Fruit fly (Drosophila melanogaster): ENCODE data around the gene Ide.

Ide gene

dm6 chr3L:20370013-20370412, 5.7 kb downstream of the Ide start, which contains the start of gene CG13247:
Gene CG13247, plus strand, starts transcription at chr3L:20370313.
- TF ChIP-seq CG17801 (GFP tag; optimal IDR thresholded peaks at IDR 0.05; ENCODE audit: partially characterized antibody), result no peak

dm6 chr3L:20366674-20367372, 8.9 kb downstream of the Ide start, which contains the start of the genes Toll-9 and in:
Gene Toll-9, minus strand, starts transcription at chr3L:20366724.
Gene in, plus strand, starts transcription at chr3L:20367198.
- no peak for TF ChIP-seq CG17801 (GFP tag; optimal IDR thresholded peaks at IDR 0.05; ENCODE audit: partially characterized antibody)

dm6 chr3L:20366074-20366473, 9.6 kb downstream of the Ide start:
- no peak for TF ChIP-seq CG17801 (GFP tag; optimal IDR thresholded peaks at IDR 0.05; ENCODE audit: partially characterized antibody)

DNA sequence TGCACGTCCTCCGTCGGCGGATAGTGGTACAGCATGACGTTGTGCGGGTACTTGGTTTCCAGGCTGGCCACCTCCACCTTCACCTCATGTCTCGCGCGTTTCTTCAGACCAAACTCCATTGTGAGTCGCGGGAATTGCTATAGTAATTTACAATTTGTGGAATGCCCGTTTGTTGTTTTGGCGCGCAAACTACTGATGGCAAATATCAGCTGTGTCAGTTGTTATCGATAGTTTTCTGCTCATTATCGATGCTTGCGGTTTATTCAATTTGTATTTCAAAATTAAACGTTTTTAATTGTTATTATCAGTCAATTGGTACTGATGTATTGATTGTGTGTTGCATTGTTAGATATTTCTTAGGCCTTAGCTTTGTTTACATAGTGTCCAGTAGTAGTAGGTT, 14.3 kb downstream of the Ide start, which contains the start of gene Prim2:
Prim2 (minus strand) TSS at position 197 of the 400 bp plus-strand sequence.
- TF ChIP-seq CG17801 (GFP tag; optimal IDR thresholded peaks at IDR 0.05; ENCODE audit: partially characterized antibody), result no peak

- no peak for TF ChIP-seq CG17801 (GFP tag; optimal IDR thresholded peaks at IDR 0.05; ENCODE audit: partially characterized antibody)
Observed at dm6 chr3L:20358212-20358611, 17.5 kb downstream of the Ide start, which contains the start of gene CG5665. Gene CG5665, plus strand, starts transcription at chr3L:20358512.

DNA sequence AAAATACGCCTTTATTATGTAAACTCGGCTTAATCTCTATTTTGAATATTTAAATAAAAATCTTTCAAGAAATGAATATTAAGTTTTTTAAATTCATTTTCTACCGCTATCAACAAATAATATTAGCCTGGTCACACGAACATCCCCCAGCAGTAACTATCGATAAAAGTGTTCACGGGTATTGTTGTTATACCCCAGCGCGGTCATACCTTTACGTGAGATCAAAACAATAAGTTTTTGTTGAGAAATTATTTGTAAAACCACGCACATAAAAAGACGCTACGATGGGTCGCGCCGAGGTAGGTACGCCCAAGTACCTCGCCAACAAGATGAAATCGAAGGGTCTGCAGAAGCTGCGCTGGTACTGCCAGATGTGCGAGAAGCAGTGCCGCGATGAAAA, 19.1 kb downstream of the Ide start, which contains the start of gene kin17:
kin17 (plus strand) TSS at position 195 of the 400 bp plus-strand sequence.
- TF ChIP-seq CG17801 (GFP tag; optimal IDR thresholded peaks at IDR 0.05; ENCODE audit: partially characterized antibody), result no peak

DNA sequence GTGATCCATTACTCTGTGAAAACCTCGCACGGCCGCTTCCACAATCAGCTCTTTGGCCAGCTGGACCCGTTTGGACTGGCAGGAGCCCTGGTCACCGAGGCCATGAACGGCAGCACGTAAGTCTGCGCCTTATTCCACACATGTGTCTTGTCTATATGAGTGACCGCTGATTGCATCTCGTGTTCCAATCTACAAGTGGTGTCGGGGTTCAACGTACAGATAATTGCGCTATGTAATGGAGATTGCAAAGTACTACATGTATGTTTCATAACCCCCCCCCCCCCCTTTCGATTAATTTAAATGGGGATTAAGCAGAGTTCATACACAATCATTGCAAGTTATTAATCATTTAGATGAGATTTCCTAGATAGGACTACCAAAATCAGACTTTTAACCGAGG, 20.8 kb downstream of the Ide start:
- no peak for TF ChIP-seq CG17801 (GFP tag; optimal IDR thresholded peaks at IDR 0.05; ENCODE audit: partially characterized antibody)

DNA sequence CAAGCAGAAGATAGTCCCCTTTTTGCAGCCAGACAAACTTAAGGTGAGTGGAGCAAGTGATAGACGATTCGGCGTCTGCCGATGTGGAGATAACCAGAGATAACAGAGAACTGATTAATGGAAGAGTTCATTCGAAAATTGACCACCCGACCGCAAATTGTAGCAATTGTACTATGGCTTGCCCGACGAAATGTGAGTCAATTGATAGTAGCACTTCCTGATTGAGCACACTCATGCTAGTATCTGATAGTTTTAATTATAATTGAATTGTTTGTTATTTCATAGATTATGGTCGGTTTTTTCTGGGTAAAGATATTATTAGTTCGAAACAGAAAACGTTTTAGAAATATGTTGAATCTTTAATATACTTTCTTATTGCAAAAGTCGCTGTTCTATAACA, 21.3 kb downstream of the Ide start:
- no peak for TF ChIP-seq CG17801 (GFP tag; optimal IDR thresholded peaks at IDR 0.05; ENCODE audit: partially characterized antibody)

- TF ChIP-seq CG17801 (GFP tag; optimal IDR thresholded peaks at IDR 0.05; ENCODE audit: partially characterized antibody), result no peak
Observed at dm6 chr3L:20353726-20354332, 21.9 kb downstream of the Ide start.

- TF ChIP-seq CG17801 (GFP tag; optimal IDR thresholded peaks at IDR 0.05; ENCODE audit: partially characterized antibody), result no peak
Observed at dm6 chr3L:20353149-20353548, 22.5 kb downstream of the Ide start, which contains the start of gene CG5618. Gene CG5618, plus strand, starts transcription at chr3L:20353449.

DNA sequence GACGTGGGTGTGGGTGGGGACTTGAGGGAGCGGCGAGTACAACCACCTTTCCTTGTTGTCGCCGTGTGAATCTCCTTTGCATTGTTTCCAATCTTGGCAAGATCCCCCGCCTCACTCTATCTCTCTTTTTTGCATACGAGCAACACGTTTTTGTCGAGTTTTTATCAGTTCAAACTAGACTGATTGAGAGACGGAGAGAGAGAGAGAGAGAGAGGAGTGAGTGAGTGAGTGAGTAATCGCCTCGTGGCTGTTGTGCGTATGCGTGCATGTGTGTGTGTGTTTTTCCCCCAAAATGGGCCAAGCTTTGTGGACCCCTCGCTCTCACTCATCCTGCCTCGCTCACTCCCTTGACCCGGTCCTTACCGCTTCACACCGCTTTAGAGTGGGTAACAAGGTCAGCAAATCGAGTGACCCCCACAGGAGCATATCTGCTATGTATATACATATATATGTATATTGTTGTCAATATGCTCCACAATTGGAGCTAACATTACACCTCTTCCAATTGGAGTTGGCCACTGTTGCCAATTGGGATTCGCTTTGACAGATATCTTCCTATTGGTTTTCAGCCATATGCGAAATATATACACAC, 26.3 kb downstream of the Ide start:
- no peak for TF ChIP-seq CG17801 (GFP tag; optimal IDR thresholded peaks at IDR 0.05; ENCODE audit: partially characterized antibody)

- TF ChIP-seq CG17801 (GFP tag; optimal IDR thresholded peaks at IDR 0.05; ENCODE audit: partially characterized antibody), result no peak
Observed at dm6 chr3L:20348581-20349093, 27.1 kb downstream of the Ide start.

DNA sequence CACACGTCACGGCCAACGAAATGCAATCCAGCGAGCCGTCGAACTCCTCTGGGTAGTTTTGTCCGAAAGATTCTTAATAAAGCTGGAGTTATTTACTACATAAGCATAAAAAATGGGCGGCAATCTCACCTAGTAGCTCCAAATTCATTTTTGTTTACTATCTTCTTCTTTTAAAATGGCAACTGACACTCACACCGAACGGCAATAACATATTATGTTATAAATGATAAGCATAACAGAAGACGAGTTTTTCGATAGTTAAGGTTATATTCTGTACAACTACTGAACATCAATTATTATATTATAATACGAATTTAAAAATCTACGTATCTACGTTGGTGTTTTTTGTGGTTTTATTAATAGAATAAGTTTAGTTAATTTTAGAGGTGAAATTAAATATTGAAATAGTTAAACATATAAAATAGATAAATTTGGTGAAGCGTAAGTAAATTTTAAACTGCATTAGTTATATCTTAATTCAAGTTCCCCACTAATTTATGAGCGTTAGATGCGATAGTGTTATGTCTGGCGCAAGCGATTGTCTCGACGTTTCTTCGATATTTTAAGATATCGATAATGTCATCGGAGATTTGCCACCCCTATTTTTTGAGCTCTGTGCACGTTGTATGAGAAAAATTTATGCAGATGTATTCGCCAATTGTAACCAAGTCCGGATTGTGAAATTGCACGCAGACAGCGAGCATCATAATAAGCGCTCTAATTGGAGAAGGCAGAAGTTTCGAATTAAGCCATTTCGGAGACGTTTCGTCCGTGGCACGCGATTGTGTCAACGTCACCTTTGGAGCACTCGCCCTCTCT, 27.7 kb downstream of the Ide start, which contains the start of the genes Rbbp5 and eRF1:
Rbbp5 (minus strand) TSS at position 181 of the 819 bp plus-strand sequence.
eRF1 (plus strand) TSS at position 594 of the 819 bp plus-strand sequence.
- TF ChIP-seq CG17801 (GFP tag; optimal IDR thresholded peaks at IDR 0.05; ENCODE audit: partially characterized antibody), result peak; percentile 78

dm6 chr3L:20342334-20342733, 33.4 kb downstream of the Ide start, which contains the start of gene Spn77Bc:
Gene Spn77Bc, plus strand, starts transcription at chr3L:20342634.
- no peak for TF ChIP-seq CG17801 (GFP tag; optimal IDR thresholded peaks at IDR 0.05; ENCODE audit: partially characterized antibody)
